Worm (Caenorhabditis elegans) whole organism, midembryonic: Measurements from ENCODE around the gene plep-1.

Experiments used
- T22C8.4 ChIP-seq: fragments of 200-800 bp; sonication (Bioruptor generic); IDR thresholded peaks from 2 replicates; pipeline ENCODE4 v1.3.6; 2022; ENCODE audit warnings: missing genetic modification characterization, missing compliant biosample characterization
- cog-1 ChIP-seq: sonication (generic microtip); optimal IDR thresholded peaks from 2 replicates; lab custom pipeline; 2016; ENCODE audit warnings: missing genetic modification characterization, missing compliant biosample characterization
- flt-1 ChIP-seq: fragments of 200-800 bp; sonication (Bioruptor generic); IDR thresholded peaks from 2 replicates; pipeline ENCODE4 v1.3.6; 2022; ENCODE audit warnings: missing genetic modification characterization, missing compliant biosample characterization
- klf-2 ChIP-seq: fragments of 200-800 bp; sonication (Bioruptor generic); conservative IDR thresholded peaks from 2 replicates; pipeline ENCODE4 v1.3.6; 2022; ENCODE audit warnings: missing genetic modification reagents, missing genetic modification characterization, missing compliant biosample characterization
- med-1 ChIP-seq: sonication (generic microtip); optimal IDR thresholded peaks from 2 replicates; lab custom pipeline; 2017; ENCODE audit warnings: missing genetic modification characterization, mild to moderate bottlenecking, missing compliant biosample characterization, antibody characterized with exemption, missing genetic modification reagents; ENCODE audit not compliant: insufficient read depth
- ref-1 ChIP-seq: fragments of 200-800 bp; sonication (Bioruptor generic); conservative IDR thresholded peaks from 2 replicates; pipeline ENCODE4 v1.3.6; 2022; ENCODE audit warnings: missing genetic modification reagents, missing genetic modification characterization, missing compliant biosample characterization
- tab-1 ChIP-seq: fragments of 200-800 bp; sonication (Bioruptor generic); IDR thresholded peaks from 2 replicates; pipeline ENCODE4 v1.3.6; 2022; ENCODE audit warnings: missing genetic modification characterization, missing compliant biosample characterization
- ztf-23 ChIP-seq: fragments of 200-800 bp; sonication (Bioruptor generic); IDR thresholded peaks from 2 replicates; pipeline ENCODE4 v1.3.6; 2022; ENCODE audit warnings: missing genetic modification reagents, missing genetic modification characterization, missing compliant biosample characterization
- ztf-29 ChIP-seq: fragments of 200-800 bp; sonication (Bioruptor generic); IDR thresholded peaks from 2 replicates; pipeline ENCODE4 v1.3.6; 2022; ENCODE audit warnings: missing genetic modification reagents, missing genetic modification characterization, missing compliant biosample characterization

The plep-1 gene

DNA sequence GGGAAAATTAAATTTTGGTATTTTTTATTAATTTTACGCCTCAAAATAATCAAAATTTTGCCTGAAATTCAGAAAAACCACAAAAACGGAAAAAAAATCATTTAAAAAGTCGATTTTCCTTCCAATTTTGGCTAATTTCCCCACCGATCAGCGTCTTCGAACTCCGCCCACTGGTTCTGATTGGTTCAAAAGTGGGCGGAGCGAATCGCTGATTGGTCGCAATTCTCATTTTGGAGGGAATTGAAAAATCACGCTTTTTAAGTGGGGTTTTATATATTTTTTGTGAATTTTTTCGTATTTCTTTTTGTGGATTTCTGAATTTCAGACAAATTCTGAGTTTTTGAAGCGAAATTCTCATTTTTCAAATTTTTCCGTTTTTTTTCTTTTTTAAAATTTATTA is 25.1 kb downstream of the plep-1 start:
- TF ChIP-seq flt-1 (GFP tag; lab: Robert Waterston, UW), result no peak
- no peak for TF ChIP-seq med-1 (GFP tag; lab: Kevin White, UChicago)
- TF ChIP-seq tab-1 (GFP tag; lab: Robert Waterston, UW), result no peak
- no peak for TF ChIP-seq klf-2 (GFP tag; lab: Robert Waterston, UW)
- no peak for TF ChIP-seq ref-1
- no peak for TF ChIP-seq T22C8.4 (GFP tag; lab: Robert Waterston, UW)
- TF ChIP-seq cog-1 (tag; lab: Kevin White, UChicago), result no peak
- TF ChIP-seq ztf-29 (GFP tag; lab: Robert Waterston, UW), result no peak
- TF ChIP-seq ztf-23 (GFP tag; lab: Robert Waterston, UW), result no peak

ce11 chrII:4284305-4285193 is 27.5 kb downstream of the plep-1 start:
- TF ChIP-seq ztf-23 (GFP tag; lab: Robert Waterston, UW), result no peak
- no peak for TF ChIP-seq flt-1 (GFP tag; lab: Robert Waterston, UW)
- no peak for TF ChIP-seq T22C8.4 (GFP tag; lab: Robert Waterston, UW)

ce11 chrII:4281743-4282142 is 30.3 kb downstream of the plep-1 start, which contains the start of gene C01F1.5:
Gene C01F1.5 (minus strand): TSS chrII:4281845.
- no peak for TF ChIP-seq ztf-29 (GFP tag; lab: Robert Waterston, UW)
- 0 out of 2 replicates have a peak, but pooled peaks have one; percentile 34 for TF ChIP-seq flt-1 (GFP tag; lab: Robert Waterston, UW)

DNA sequence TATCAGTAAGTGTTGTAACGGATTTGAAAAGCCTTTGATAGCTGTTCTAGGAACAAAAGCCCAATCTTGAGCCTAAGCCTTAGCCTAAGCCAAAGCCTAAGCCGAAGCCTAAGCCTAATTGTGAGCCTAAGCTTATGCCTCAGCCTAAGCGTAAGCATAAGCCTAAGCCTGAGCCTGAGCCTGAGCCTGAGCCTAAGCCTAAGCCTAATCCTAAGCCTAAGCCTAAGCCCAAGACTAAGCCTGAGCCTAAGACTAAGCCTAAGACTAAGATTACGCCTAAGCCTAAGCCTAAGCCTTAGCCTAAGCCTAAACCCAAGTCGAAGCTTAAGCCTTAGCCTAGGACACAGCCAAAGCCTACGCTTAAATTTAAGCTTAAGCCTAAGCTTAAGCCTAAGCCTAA is 34.4 kb downstream of the plep-1 start:
- TF ChIP-seq ztf-29 (GFP tag; lab: Robert Waterston, UW) (0 out of 2 replicates have a peak, but pooled peaks have one; percentile 32), ztf-23 (GFP tag; lab: Robert Waterston, UW) (no peak)

ce11 chrII:4276924-4277323 is 35.1 kb downstream of the plep-1 start:
- TF ChIP-seq cog-1 (tag; lab: Kevin White, UChicago), result no peak
- TF ChIP-seq tab-1 (GFP tag; lab: Robert Waterston, UW), result no peak
- TF ChIP-seq T22C8.4 (GFP tag; lab: Robert Waterston, UW), result no peak
- TF ChIP-seq ztf-23 (GFP tag; lab: Robert Waterston, UW), result no peak
- TF ChIP-seq ref-1, result no peak
- TF ChIP-seq flt-1 (GFP tag; lab: Robert Waterston, UW), result no peak
- TF ChIP-seq med-1 (GFP tag; lab: Kevin White, UChicago), result no peak
- no peak for TF ChIP-seq ztf-29 (GFP tag; lab: Robert Waterston, UW)
- TF ChIP-seq klf-2 (GFP tag; lab: Robert Waterston, UW), result no peak

DNA sequence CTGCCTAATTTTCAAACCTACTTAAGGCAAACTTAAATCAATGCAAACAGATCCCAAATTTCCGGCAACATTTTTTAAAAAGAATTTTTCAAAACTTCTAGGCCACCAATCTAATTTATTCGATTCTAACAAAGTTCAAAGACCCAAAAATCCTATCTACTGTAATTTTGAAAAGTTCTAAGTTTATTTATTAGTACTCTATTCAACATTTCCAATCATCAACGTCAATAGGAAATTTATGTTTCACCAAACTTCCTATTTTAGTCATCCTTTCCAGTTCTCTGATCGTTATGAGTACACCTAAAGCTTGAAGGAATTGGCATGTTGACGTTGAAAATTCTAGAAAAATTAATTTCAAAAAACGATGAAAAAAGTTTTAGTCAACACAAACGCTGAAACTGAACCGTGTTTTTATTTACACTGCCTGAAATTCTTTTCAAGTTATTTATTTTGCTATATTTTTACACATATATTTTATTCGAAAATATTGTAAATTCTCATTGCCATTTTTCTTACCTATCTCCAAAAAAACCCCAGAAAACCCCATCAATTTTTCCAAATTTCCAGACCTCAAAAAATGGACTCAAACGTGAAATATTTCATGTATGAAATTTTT is 36.3 kb downstream of the plep-1 start, which contains the start of gene npr-42:
npr-42 (plus strand) TSS at position 566 of the 616 bp plus-strand sequence.
- TF ChIP-seq med-1 (GFP tag; lab: Kevin White, UChicago) (no peak), cog-1 (tag; lab: Kevin White, UChicago) (no peak), T22C8.4 (GFP tag; lab: Robert Waterston, UW) (no peak), ztf-29 (GFP tag; lab: Robert Waterston, UW) (no peak), flt-1 (GFP tag; lab: Robert Waterston, UW) (no peak), ztf-23 (GFP tag; lab: Robert Waterston, UW) (no peak), ref-1 (no peak), klf-2 (GFP tag; lab: Robert Waterston, UW) (no peak), tab-1 (GFP tag; lab: Robert Waterston, UW) (no peak)

ce11 chrII:4267711-4268110 is 44.3 kb downstream of the plep-1 start:
- TF ChIP-seq tab-1 (GFP tag; lab: Robert Waterston, UW) (no peak), med-1 (GFP tag; lab: Kevin White, UChicago) (no peak), T22C8.4 (GFP tag; lab: Robert Waterston, UW) (no peak), ztf-23 (GFP tag; lab: Robert Waterston, UW) (no peak), klf-2 (GFP tag; lab: Robert Waterston, UW) (no peak)
